Fruit fly (Drosophila melanogaster): ENCODE measurements around the gene PlexA.

DNA sequence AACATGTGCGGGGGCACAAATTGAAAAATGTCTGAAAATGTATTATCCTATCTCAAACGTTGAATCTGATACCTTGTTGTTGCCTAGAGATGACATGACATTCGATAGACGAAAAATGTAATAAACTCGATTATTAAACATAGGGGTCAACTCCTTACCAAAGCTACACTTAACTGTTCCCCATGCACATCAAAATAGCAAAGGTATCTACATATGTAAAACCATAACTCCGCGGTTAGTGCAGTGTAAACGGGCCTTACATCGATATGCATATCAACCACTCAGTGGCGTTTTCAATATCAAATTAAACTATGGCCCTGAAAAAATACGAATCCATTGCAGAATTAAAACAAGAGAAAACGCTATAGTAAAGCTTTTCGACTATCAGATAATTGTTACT lies 24.4 kb upstream of the PlexA start:
- TF ChIP-seq CG8478 (optimal IDR thresholded peaks at IDR 0.05) (no peak), CTCF (optimal IDR thresholded peaks at IDR 0.05) (peak; percentile 13 to 19)
